Worm (Caenorhabditis elegans): Measurements from ENCODE around the gene nrde-1.

ce11 chrIII:3709030-3709429 lies 4.2 kb upstream of the nrde-1 start, which contains the start of gene alkb-8:
- no peak for TF ChIP-seq dao-5 (tag; optimal IDR thresholded peaks at IDR 0.05)
- TF ChIP-seq W03F9.2 (tag; optimal IDR thresholded peaks at IDR 0.05): no peak
- no peak for TF ChIP-seq him-1 (tag; optimal IDR thresholded peaks at IDR 0.05)
